Fruit fly (Drosophila melanogaster): ENCODE measurements around the gene CG8838.

The CG8838 gene

dm6 chr2L:3354642-3355380 is 2.6 kb upstream of the CG8838 start, which contains the start of gene E23 (continued):
- TF ChIP-seq maf-S (GFP tag; optimal IDR thresholded peaks at IDR 0.05) (peak; percentile 93), grn (GFP tag; optimal IDR thresholded peaks at IDR 0.05) (peak; percentile 75), CG13287 (GFP tag; IDR thresholded peaks at IDR 0.05; ENCODE audit: partially characterized antibody) (peak; percentile 70), Hand (GFP tag; optimal IDR thresholded peaks at IDR 0.05) (peak; percentile 97), stwl (tag; optimal IDR thresholded peaks at IDR 0.05) (peak; percentile 55), MESR4 (GFP tag; optimal IDR thresholded peaks at IDR 0.05) (peak; percentile 68), CG13296 (GFP tag; optimal IDR thresholded peaks at IDR 0.05) (peak; percentile 98), pros (GFP tag; optimal IDR thresholded peaks at IDR 0.05) (peak; percentile 80), ab (GFP tag; optimal IDR thresholded peaks at IDR 0.05) (peak; percentile 73), CG9215 (GFP tag; IDR thresholded peaks at IDR 0.05) (peak; percentile 95), br (optimal IDR thresholded peaks at IDR 0.05) (no peak), CG2202 (tag; optimal IDR thresholded peaks at IDR 0.05) (peak; percentile 99), ham (GFP tag; IDR thresholded peaks at IDR 0.05) (peak; percentile 92), cwo (GFP tag; optimal IDR thresholded peaks at IDR 0.05) (peak; percentile 100), Ets97D (GFP tag; optimal IDR thresholded peaks at IDR 0.05) (peak; percentile 79), CHES-1-like (GFP tag; optimal IDR thresholded peaks at IDR 0.05) (peak; percentile 95), Dll (GFP tag; IDR thresholded peaks at IDR 0.05; ENCODE audit: partially characterized antibody) (peak; percentile 43; the same call in 3 of the 4 replicates), B-H2 (GFP tag; optimal IDR thresholded peaks at IDR 0.05) (peak; percentile 95), CG3995 (GFP tag; optimal IDR thresholded peaks at IDR 0.05) (peak; percentile 71), CG16779 (GFP tag; IDR thresholded peaks at IDR 0.05) (peak; percentile 94), grau (tag; optimal IDR thresholded peaks at IDR 0.05) (peak; percentile 99), Dek (tag; optimal IDR thresholded peaks at IDR 0.05) (peak; percentile 99), CG17612 (GFP tag; IDR thresholded peaks at IDR 0.05) (peak; percentile 95), prd (optimal IDR thresholded peaks at IDR 0.05) (no peak), prd (GFP tag; IDR thresholded peaks at IDR 0.05) (peak; percentile 98), CG6854 (GFP tag; optimal IDR thresholded peaks at IDR 0.05) (peak; percentile 96), CG11247 (GFP tag; IDR thresholded peaks at IDR 0.05) (peak; percentile 96), her (GFP tag; optimal IDR thresholded peaks at IDR 0.05) (peak; percentile 83), jigr1 (GFP tag; IDR thresholded peaks at IDR 0.05) (peak; percentile 95), C15 (GFP tag; IDR thresholded peaks at IDR 0.05) (peak; percentile 96), wek (GFP tag; optimal IDR thresholded peaks at IDR 0.05) (peak; percentile 80), unpg (GFP tag; optimal IDR thresholded peaks at IDR 0.05) (peak; percentile 99), pan (optimal IDR thresholded peaks at IDR 0.05) (no peak), pan (GFP tag; optimal IDR thresholded peaks at IDR 0.05 in 1 of 2, IDR thresholded peaks at IDR 0.05 in 1 of 2) (peak in 1 of 2 experiments; percentile 98), CG18619 (GFP tag; optimal IDR thresholded peaks at IDR 0.05) (peak; percentile 99), ewg (GFP tag; optimal IDR thresholded peaks at IDR 0.05) (peak; percentile 98), Elba2 (GFP tag; optimal IDR thresholded peaks at IDR 0.05) (peak; percentile 71), Sox102F (GFP tag; optimal IDR thresholded peaks at IDR 0.05) (peak; percentile 99), Dref (GFP tag; IDR thresholded peaks at IDR 0.05) (no peak), shn (GFP tag; optimal IDR thresholded peaks at IDR 0.05) (peak; percentile 91), CG30020 (tag; optimal IDR thresholded peaks at IDR 0.05) (peak; percentile 92), CG7357 (GFP tag; IDR thresholded peaks at IDR 0.05) (peak; percentile 95), Hr51 (GFP tag; optimal IDR thresholded peaks at IDR 0.05) (peak; percentile 96 to 100), Six4 (GFP tag; optimal IDR thresholded peaks at IDR 0.05) (peak; percentile 98), CG14441 (GFP tag; IDR thresholded peaks at IDR 0.05) (peak; percentile 97), nmo (GFP tag; optimal IDR thresholded peaks at IDR 0.05) (peak; percentile 100), CG12769 (tag; optimal IDR thresholded peaks at IDR 0.05) (peak; percentile 89), Hr39 (optimal IDR thresholded peaks at IDR 0.05) (no peak), CG6765 (GFP tag; optimal IDR thresholded peaks at IDR 0.05) (peak; percentile 96), ara (GFP tag; IDR thresholded peaks at IDR 0.05) (peak; percentile 96)

All from whole organism, embryonic.